Worm (Caenorhabditis elegans) whole organism, early embryonic: ENCODE data around the gene nhr-124.

Experiments used
- F13C5.2 ChIP-seq: sonication (generic microtip); optimal IDR thresholded peaks from 2 replicates; lab custom pipeline; 2017; ENCODE audit warnings: mild to moderate bottlenecking, missing genetic modification characterization, inconsistent platforms, missing compliant biosample characterization
- aly-1 ChIP-seq: sonication (generic microtip); optimal IDR thresholded peaks from 2 replicates; lab custom pipeline; 2016; ENCODE audit warnings: missing genetic modification characterization, missing compliant biosample characterization
- ama-1 ChIP-seq: fragments of 150-350 bp; optimal IDR thresholded peaks from 2 replicates; lab custom pipeline; 2014
- ceh-13 ChIP-seq: fragments of 200-800 bp; sonication (Bioruptor generic); optimal IDR thresholded peaks from 2 replicates; lab custom pipeline; 2018; ENCODE audit warnings: mild to moderate bottlenecking, missing genetic modification characterization, missing compliant biosample characterization
- ceh-36 ChIP-seq: sonication (generic microtip); optimal IDR thresholded peaks from 2 replicates; lab custom pipeline; 2016; ENCODE audit warnings: missing genetic modification characterization, inconsistent platforms, missing compliant biosample characterization
- ets-7 ChIP-seq: sonication (generic microtip); optimal IDR thresholded peaks from 2 replicates; lab custom pipeline; 2016; ENCODE audit warnings: missing genotype, missing genetic modification characterization, missing compliant biosample characterization
- flt-1 ChIP-seq: fragments of 200-800 bp; sonication (Bioruptor generic); IDR thresholded peaks from 2 replicates; pipeline ENCODE4 v1.3.6; 2022; ENCODE audit warnings: missing genetic modification characterization, missing compliant biosample characterization
- hmbx-1 ChIP-seq: sonication (generic microtip); optimal IDR thresholded peaks from 2 replicates; lab custom pipeline; 2016; ENCODE audit warnings: mild to moderate bottlenecking, missing genetic modification characterization, missing compliant biosample characterization
- hmg-4 ChIP-seq: fragments of 200-800 bp; sonication (Bioruptor generic); optimal IDR thresholded peaks from 2 replicates; lab custom pipeline; 2018; ENCODE audit warnings: mild to moderate bottlenecking, missing genetic modification characterization, missing compliant biosample characterization
- scrt-1 ChIP-seq: fragments of 200-800 bp; sonication (Bioruptor generic); IDR thresholded peaks from 2 replicates; pipeline ENCODE4 v1.3.6; 2022; ENCODE audit warnings: missing genetic modification characterization, missing compliant biosample characterization
- sea-1 ChIP-seq: fragments of 200-800 bp; sonication (Bioruptor generic); conservative IDR thresholded peaks from 2 replicates; pipeline ENCODE4 v1.3.6; 2022; ENCODE audit warnings: missing genetic modification characterization, missing compliant biosample characterization
- tbx-11 ChIP-seq: fragments of 200-800 bp; sonication (Bioruptor generic); IDR thresholded peaks from 2 replicates; pipeline ENCODE4 v1.3.6; 2022; ENCODE audit warnings: missing genetic modification characterization, missing compliant biosample characterization
- tbx-37 ChIP-seq: fragments of 200-800 bp; sonication (Bioruptor generic); conservative IDR thresholded peaks from 2 replicates; pipeline ENCODE4 v1.3.6; 2022; ENCODE audit warnings: missing genetic modification reagents, missing genetic modification characterization, missing compliant biosample characterization
- tra-4 ChIP-seq: sonication (generic microtip); optimal IDR thresholded peaks from 2 replicates; lab custom pipeline; 2017; ENCODE audit warnings: missing genetic modification characterization, missing compliant biosample characterization

DNA sequence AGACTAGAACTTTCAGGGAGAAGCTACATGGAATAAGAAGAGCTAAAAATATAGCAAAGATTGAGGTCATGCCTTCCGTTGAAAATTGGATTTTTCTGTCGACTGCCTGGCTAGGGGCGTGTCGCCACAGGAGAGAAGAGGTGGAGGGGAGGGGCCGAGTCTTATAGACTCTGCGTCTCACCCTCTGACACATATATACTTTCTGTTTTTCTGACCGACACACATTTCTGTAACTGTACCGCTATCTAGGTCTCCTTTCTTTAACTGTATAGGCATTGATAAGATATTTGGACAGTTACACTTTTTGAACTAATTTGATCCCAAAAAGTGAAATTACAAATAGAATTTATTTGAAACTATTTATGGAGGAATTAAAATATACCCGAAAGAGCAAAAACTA lies 44.5 kb downstream of the nhr-124 start:
- TF ChIP-seq ama-1 (lab: Kevin White, UChicago) (no peak), scrt-1 (GFP tag; lab: Robert Waterston, UW) (no peak), tra-4 (tag; lab: Kevin White, UChicago) (no peak), flt-1 (GFP tag; lab: Robert Waterston, UW) (no peak), sea-1 (no peak), F13C5.2 (tag; lab: Kevin White, UChicago) (no peak), tbx-11 (GFP tag; lab: Robert Waterston, UW) (no peak), ets-7 (tag; lab: Kevin White, UChicago) (no peak), tbx-37 (no peak), ceh-13 (GFP tag; lab: Kevin White, UChicago) (no peak), hmg-4 (GFP tag; lab: Kevin White, UChicago) (no peak), aly-1 (no peak), ceh-36 (tag; lab: Kevin White, UChicago) (no peak), hmbx-1 (tag; lab: Kevin White, UChicago) (no peak)
